Fruit fly (Drosophila melanogaster) whole organism, pupa: ENCODE measurements around the gene CG13857.

Experiments used
- CG14655 ChIP-seq: fragments of 200-800 bp; sonication (Bioruptor generic); optimal IDR thresholded peaks from 3 replicates; lab custom pipeline; 2017; ENCODE audit warnings: mild to moderate bottlenecking, missing biosample characterization, missing genetic modification reagents, missing genetic modification characterization
- CG15710 ChIP-seq: fragments of 200-800 bp; sonication (Bioruptor generic); optimal IDR thresholded peaks from 2 replicates; lab custom pipeline; 2018; ENCODE audit warnings: missing biosample characterization, mild to moderate bottlenecking, missing genetic modification characterization, moderate library complexity
- Snoo ChIP-seq: fragments of 200-800 bp; sonication (Bioruptor generic); optimal IDR thresholded peaks from 3 replicates; lab custom pipeline; 2017; ENCODE audit warnings: missing biosample characterization, mild to moderate bottlenecking, missing genetic modification characterization, inconsistent platforms

DNA sequence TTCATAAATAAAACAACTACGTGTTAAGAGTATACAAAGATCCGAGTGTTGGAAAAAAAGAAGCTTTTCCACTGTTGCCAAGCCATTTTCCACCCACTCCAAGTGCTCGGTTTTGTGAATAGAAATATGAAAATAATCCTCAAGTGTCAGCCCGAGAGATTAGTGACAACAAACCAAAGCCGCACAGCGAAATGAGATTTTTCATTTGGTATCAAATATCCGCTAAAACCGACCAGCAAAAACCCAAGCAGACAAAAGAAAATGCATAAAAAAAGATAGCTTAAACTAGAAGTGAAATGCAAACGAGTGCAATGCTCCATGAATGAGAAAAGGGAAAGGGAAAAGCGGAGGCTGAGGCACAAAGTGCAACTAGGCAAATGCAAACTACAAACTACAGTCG, 42.5 kb downstream of the CG13857 start, which contains the start of gene rdhB:
- TF ChIP-seq CG14655 (GFP tag; lab: Kevin White, UChicago) (no peak), Snoo (tag; lab: Kevin White, UChicago) (no peak), CG15710 (tag; lab: Kevin White, UChicago) (no peak)
